Fruit fly (Drosophila melanogaster) whole organism: ENCODE results near the gene CG12057.

ENCODE experiments used
- CG8478 ChIP-seq: fragments of >200 bp; optimal IDR thresholded peaks from 2 replicates; lab custom pipeline; 2018; ENCODE audit warnings: inconsistent platforms
- Dll ChIP-seq: fragments of >200 bp; optimal IDR thresholded peaks from 2 replicates; lab custom pipeline; 2017
- EcR ChIP-seq, 2 experiments: fragments of >200 bp; optimal IDR thresholded peaks; 2 replicates each; lab custom pipeline; 2017; ENCODE audit warnings: missing biosample characterization in 2 of 2, missing genetic modification characterization in 2 of 2, missing genetic modification reagents in 2 of 2
- pan ChIP-seq: fragments of >200 bp; optimal IDR thresholded peaks from 2 replicates; lab custom pipeline; 2017
- psq ChIP-seq: fragments of >200 bp; optimal IDR thresholded peaks from 2 replicates; lab custom pipeline; 2017
- usp ChIP-seq: fragments of >200 bp; optimal IDR thresholded peaks from 2 replicates; lab custom pipeline; 2017; ENCODE audit warnings: missing biosample characterization, missing genetic modification characterization, mixed read lengths

Gene CG12057

dm6 chrX:9191357-9191756, at the start of gene CG12057:
Gene CG12057 (plus strand): TSS chrX:9191657.
- TF ChIP-seq CG8478 (lab: Kevin White, UChicago) (no peak), usp (no peak), psq (no peak), pan (lab: Kevin White, UChicago) (no peak), Dll (lab: Kevin White, UChicago) (no peak), EcR (GFP tag; optimal IDR thresholded peaks at IDR 0.05; lab: Kevin White, UChicago) (no peak)

- TF ChIP-seq psq (no peak), Dll (lab: Kevin White, UChicago) (no peak), EcR (GFP tag; optimal IDR thresholded peaks at IDR 0.05; lab: Kevin White, UChicago) (no peak), CG8478 (lab: Kevin White, UChicago) (no peak), pan (lab: Kevin White, UChicago) (no peak), usp (no peak)
Measured at dm6 chrX:9142224-9142802, 49.1 kb upstream of the CG12057 start, which contains the start of gene CG7065. Gene CG7065 (plus strand): TSS chrX:9142493.

dm6 chrX:9148989-9149522, 42.4 kb upstream of the CG12057 start, which contains the start of the genes fh and Bap111:
Gene fh (minus strand): TSS chrX:9149071.
Gene Bap111 (plus strand): TSS chrX:9149309.
- TF ChIP-seq Dll (lab: Kevin White, UChicago) (no peak), usp (no peak)

dm6 chrX:9152127-9152598, 39.3 kb upstream of the CG12057 start:
- no peak for TF ChIP-seq EcR (GFP tag; optimal IDR thresholded peaks at IDR 0.05; lab: Kevin White, UChicago)

dm6 chrX:9155134-9155533, 36.3 kb upstream of the CG12057 start:
- no peak for TF ChIP-seq usp
- no peak for TF ChIP-seq EcR (GFP tag; optimal IDR thresholded peaks at IDR 0.05; lab: Kevin White, UChicago)
- no peak for TF ChIP-seq psq
- TF ChIP-seq Dll (lab: Kevin White, UChicago), result no peak
- no peak for TF ChIP-seq CG8478 (lab: Kevin White, UChicago)
- TF ChIP-seq pan (lab: Kevin White, UChicago), result no peak

dm6 chrX:9155715-9156387, 35.6 kb upstream of the CG12057 start:
- TF ChIP-seq pan (lab: Kevin White, UChicago), result no peak
- TF ChIP-seq EcR (GFP tag; optimal IDR thresholded peaks at IDR 0.05; lab: Kevin White, UChicago), result no peak
- TF ChIP-seq CG8478 (lab: Kevin White, UChicago), result peak; percentile 43
- peak; percentile 41 for TF ChIP-seq Dll (lab: Kevin White, UChicago)
- no peak for TF ChIP-seq usp

- TF ChIP-seq psq (no peak), Dll (lab: Kevin White, UChicago) (no peak), usp (no peak), EcR (GFP tag; optimal IDR thresholded peaks at IDR 0.05; lab: Kevin White, UChicago) (no peak), CG8478 (lab: Kevin White, UChicago) (no peak)
Measured at dm6 chrX:9156388-9156823, 35.1 kb upstream of the CG12057 start, which contains the start of gene His3.3B. Gene His3.3B (minus strand): TSS chrX:9156669.

dm6 chrX:9158366-9158765, 33.1 kb upstream of the CG12057 start, which contains the start of the genes Ost48 and Dlip1:
Gene Ost48 (minus strand): TSS chrX:9158515.
Gene Dlip1 (plus strand): TSS chrX:9158622.
- TF ChIP-seq psq (no peak), pan (lab: Kevin White, UChicago) (no peak), CG8478 (lab: Kevin White, UChicago) (no peak), EcR (GFP tag; optimal IDR thresholded peaks at IDR 0.05; lab: Kevin White, UChicago) (no peak), Dll (lab: Kevin White, UChicago) (no peak), usp (no peak)

- TF ChIP-seq CG8478 (lab: Kevin White, UChicago) (no peak), usp (no peak), psq (no peak), EcR (GFP tag; optimal IDR thresholded peaks at IDR 0.05; lab: Kevin White, UChicago) (no peak), pan (lab: Kevin White, UChicago) (no peak), Dll (lab: Kevin White, UChicago) (no peak)
Measured at dm6 chrX:9159736-9160135, 31.7 kb upstream of the CG12057 start, which contains the start of gene NdufA3. Gene NdufA3 (minus strand): TSS chrX:9160052.

- TF ChIP-seq psq (no peak), Dll (lab: Kevin White, UChicago) (no peak), CG8478 (lab: Kevin White, UChicago) (no peak), EcR (GFP tag; optimal IDR thresholded peaks at IDR 0.05; lab: Kevin White, UChicago) (no peak), usp (no peak), pan (lab: Kevin White, UChicago) (no peak)
Measured at dm6 chrX:9161912-9162311, 29.5 kb upstream of the CG12057 start, which contains the start of the genes Zpr1 and CG44532. Gene Zpr1 (minus strand): TSS chrX:9162090. Gene CG44532 (plus strand): TSS chrX:9162092.

dm6 chrX:9163110-9163509, 28.3 kb upstream of the CG12057 start, which contains the start of gene mei-P26:
Gene mei-P26 (plus strand): TSS chrX:9163255.
- no peak for TF ChIP-seq EcR (GFP tag; optimal IDR thresholded peaks at IDR 0.05; lab: Kevin White, UChicago)
- TF ChIP-seq usp, result no peak
- TF ChIP-seq Dll (lab: Kevin White, UChicago), result no peak
- no peak for TF ChIP-seq pan (lab: Kevin White, UChicago)
- TF ChIP-seq CG8478 (lab: Kevin White, UChicago), result no peak
- no peak for TF ChIP-seq psq
